Fruit fly (Drosophila melanogaster) whole organism, prepupa: ENCODE measurements around the gene sage.

Experiments used
- Blimp-1 ChIP-seq: fragments of 200-800 bp; sonication (Bioruptor generic); optimal IDR thresholded peaks from 3 replicates; lab custom pipeline; 2017; ENCODE audit warnings: missing biosample characterization, missing genetic modification characterization, mild to moderate bottlenecking, moderate library complexity, missing genetic modification reagents
- CG10631 ChIP-seq: fragments of 200-800 bp; sonication (Bioruptor generic); optimal IDR thresholded peaks from 2 replicates; lab custom pipeline; 2016; ENCODE audit warnings: missing biosample characterization, missing genetic modification characterization
- CG10669 ChIP-seq: fragments of 200-800 bp; sonication (Bioruptor generic); optimal IDR thresholded peaks from 3 replicates; lab custom pipeline; 2018; ENCODE audit warnings: missing biosample characterization, mild to moderate bottlenecking, missing genetic modification characterization, moderate library complexity
- CG11294 ChIP-seq: fragments of 200-800 bp; sonication (Bioruptor generic); IDR thresholded peaks from 2 replicates; pipeline ENCODE4 v1.3.6; 2022; ENCODE audit warnings: missing biosample characterization, missing genetic modification characterization
- CG11762 ChIP-seq: fragments of 200-800 bp; sonication (Bioruptor generic); optimal IDR thresholded peaks from 3 replicates; lab custom pipeline; 2016; ENCODE audit warnings: missing biosample characterization, missing genetic modification characterization; ENCODE audit not compliant: insufficient read depth
- CG6276 ChIP-seq: fragments of 200-800 bp; sonication (Bioruptor generic); optimal IDR thresholded peaks from 2 replicates; lab custom pipeline; 2017; ENCODE audit warnings: missing biosample characterization, mild to moderate bottlenecking, missing genetic modification characterization
- CG6792 ChIP-seq: fragments of 200-800 bp; sonication (Bioruptor generic); optimal IDR thresholded peaks from 3 replicates; lab custom pipeline; 2016; ENCODE audit warnings: missing biosample characterization, missing genetic modification characterization
- CG8119 ChIP-seq: fragments of 200-800 bp; sonication (Bioruptor generic); IDR thresholded peaks from 3 replicates; pipeline ENCODE4 v1.3.6; 2022; ENCODE audit warnings: missing biosample characterization, missing genetic modification characterization
- CG8319 ChIP-seq: fragments of 200-800 bp; sonication (Bioruptor generic); optimal IDR thresholded peaks from 3 replicates; lab custom pipeline; 2016; ENCODE audit warnings: missing biosample characterization, missing genetic modification characterization
- CG8632 ChIP-seq: fragments of 200-800 bp; sonication (Bioruptor generic); optimal IDR thresholded peaks from 3 replicates; lab custom pipeline; 2016; ENCODE audit warnings: missing biosample characterization, missing genetic modification characterization
- CG9139 ChIP-seq: fragments of 200-800 bp; sonication (Bioruptor generic); optimal IDR thresholded peaks from 3 replicates; lab custom pipeline; 2017; ENCODE audit warnings: missing biosample characterization, mild to moderate bottlenecking, missing genetic modification characterization
- Eip93F ChIP-seq: fragments of 200-800 bp; sonication (Bioruptor generic); optimal IDR thresholded peaks from 2 replicates; lab custom pipeline; 2016; ENCODE audit warnings: missing biosample characterization, mild to moderate bottlenecking, missing genetic modification characterization
- Ets21C ChIP-seq: fragments of 200-800 bp; sonication (Bioruptor generic); optimal IDR thresholded peaks from 3 replicates; lab custom pipeline; 2016; ENCODE audit warnings: missing biosample characterization, missing genetic modification characterization
- Ets96B ChIP-seq: fragments of 200-800 bp; optimal IDR thresholded peaks from 2 replicates; lab custom pipeline; 2019; ENCODE audit warnings: missing biosample characterization, mild to moderate bottlenecking, missing genetic modification characterization, moderate library complexity
- Lpt ChIP-seq: fragments of 200-800 bp; sonication (Bioruptor generic); optimal IDR thresholded peaks from 3 replicates; lab custom pipeline; 2016; ENCODE audit warnings: missing biosample characterization, missing genetic modification characterization
- Met ChIP-seq: fragments of 200-800 bp; sonication (Bioruptor generic); optimal IDR thresholded peaks from 3 replicates; lab custom pipeline; 2016; ENCODE audit warnings: missing biosample characterization, missing genetic modification characterization
- OdsH ChIP-seq: fragments of 200-800 bp; sonication (Bioruptor generic); optimal IDR thresholded peaks from 3 replicates; lab custom pipeline; 2016; ENCODE audit warnings: missing biosample characterization, missing genetic modification characterization
- Smox ChIP-seq: fragments of 200-800 bp; sonication (Bioruptor generic); optimal IDR thresholded peaks from 3 replicates; lab custom pipeline; 2016; ENCODE audit warnings: missing biosample characterization, missing genetic modification characterization
- Sox14 ChIP-seq: fragments of 200-800 bp; sonication (Bioruptor generic); optimal IDR thresholded peaks from 3 replicates; lab custom pipeline; 2016; ENCODE audit warnings: missing biosample characterization, missing genetic modification characterization
- Sox15 ChIP-seq: fragments of 200-800 bp; sonication (Bioruptor generic); optimal IDR thresholded peaks from 3 replicates; lab custom pipeline; 2016; ENCODE audit warnings: missing biosample characterization, missing genetic modification characterization
- cyc ChIP-seq: fragments of 200-800 bp; sonication (Bioruptor generic); optimal IDR thresholded peaks from 3 replicates; lab custom pipeline; 2016; ENCODE audit warnings: missing biosample characterization, missing genetic modification characterization
- dac ChIP-seq: fragments of 200-800 bp; sonication (Bioruptor generic); optimal IDR thresholded peaks from 2 replicates; lab custom pipeline; 2017; ENCODE audit warnings: missing biosample characterization, mild to moderate bottlenecking, missing genetic modification characterization
- dsx ChIP-seq: fragments of 200-800 bp; optimal IDR thresholded peaks from 3 replicates; lab custom pipeline; 2019; ENCODE audit warnings: missing biosample characterization, mild to moderate bottlenecking, missing genetic modification characterization, moderate library complexity; ENCODE audit not compliant: poor library complexity, severe bottlenecking
- eg ChIP-seq: fragments of 200-800 bp; sonication (Bioruptor generic); IDR thresholded peaks from 3 replicates; pipeline ENCODE4 v1.3.6; 2022; ENCODE audit warnings: missing biosample characterization, missing genetic modification characterization
- esn ChIP-seq: fragments of 200-800 bp; sonication (Bioruptor generic); optimal IDR thresholded peaks from 2 replicates; lab custom pipeline; 2016; ENCODE audit warnings: missing biosample characterization, mild to moderate bottlenecking, missing genetic modification characterization, moderate library complexity
- fd59A ChIP-seq: fragments of 200-800 bp; sonication (Bioruptor generic); optimal IDR thresholded peaks from 2 replicates; lab custom pipeline; 2017; ENCODE audit warnings: missing biosample characterization, mild to moderate bottlenecking, missing genetic modification characterization, missing genetic modification reagents
- fd85E ChIP-seq: fragments of 200-800 bp; sonication (Bioruptor generic); optimal IDR thresholded peaks from 3 replicates; lab custom pipeline; 2016; ENCODE audit warnings: missing biosample characterization, missing genetic modification characterization
- lz ChIP-seq: fragments of 200-800 bp; sonication (Bioruptor generic); optimal IDR thresholded peaks from 3 replicates; lab custom pipeline; 2016; ENCODE audit warnings: missing biosample characterization, missing genetic modification characterization
- salr ChIP-seq, 2 experiments: fragments of 200-800 bp; sonication (Bioruptor generic); optimal IDR thresholded peaks; 3 replicates each; lab custom pipeline; 2016 to 2018; ENCODE audit warnings: missing biosample characterization in 2 of 2, missing genetic modification characterization in 2 of 2, mild to moderate bottlenecking in 1 of 2
- spab ChIP-seq: fragments of 200-800 bp; sonication (Bioruptor generic); optimal IDR thresholded peaks from 2 replicates; lab custom pipeline; 2017; ENCODE audit warnings: missing biosample characterization, mild to moderate bottlenecking, missing genetic modification characterization, missing genetic modification reagents
- ss ChIP-seq, 2 experiments: fragments of 200-800 bp; sonication (Bioruptor generic); optimal IDR thresholded peaks; 2 replicates in 1 of 2; 3 replicates in 1 of 2; lab custom pipeline; 2017 to 2018; ENCODE audit warnings: mild to moderate bottlenecking in 2 of 2, missing biosample characterization in 2 of 2, missing genetic modification characterization in 2 of 2, moderate library complexity in 1 of 2
- svp ChIP-seq: fragments of 200-800 bp; sonication (Bioruptor generic); peaks from one replicate; lab custom pipeline; 2016; ENCODE audit warnings: missing biosample characterization, missing genetic modification characterization
- topi ChIP-seq: fragments of 200-800 bp; sonication (Bioruptor generic); optimal IDR thresholded peaks from 3 replicates; lab custom pipeline; 2016; ENCODE audit warnings: missing biosample characterization, missing genetic modification characterization
- vri ChIP-seq: fragments of 200-800 bp; sonication (Bioruptor generic); optimal IDR thresholded peaks from 3 replicates; lab custom pipeline; 2016; ENCODE audit warnings: missing biosample characterization, mild to moderate bottlenecking, missing genetic modification characterization

The sage gene

dm6 chr3R:9220064-9220864 lies 43.7 kb downstream of the sage start (continued):
- TF ChIP-seq topi (GFP tag; lab: Kevin White, UChicago) (peak; percentile 82), svp (GFP tag; lab: Kevin White, UChicago) (peak; percentile 88), CG11762 (GFP tag; lab: Kevin White, UChicago) (peak; percentile 14), OdsH (peak; percentile 56), Eip93F (GFP tag; lab: Kevin White, UChicago) (peak; percentile 32), CG10669 (peak; percentile 60), CG8119 (GFP tag; lab: Robert Waterston, UW) (peak; percentile 89), dac (GFP tag; lab: Kevin White, UChicago) (peak; percentile 34), Lpt (GFP tag; lab: Kevin White, UChicago) (peak; percentile 81), CG8632 (peak; percentile 71), ss (GFP tag; optimal IDR thresholded peaks at IDR 0.05; lab: Kevin White, UChicago) (peak; percentile 78 to 85), esn (GFP tag; lab: Kevin White, UChicago) (peak; percentile 79), spab (GFP tag; lab: Kevin White, UChicago) (peak; percentile 51), Ets96B (tag; lab: Kevin White, UChicago) (peak; percentile 59), vri (GFP tag; lab: Kevin White, UChicago) (no peak), Met (GFP tag; lab: Kevin White, UChicago) (peak; percentile 74), CG10631 (GFP tag; lab: Kevin White, UChicago) (peak; percentile 64), Ets21C (peak; percentile 72), CG11294 (GFP tag; lab: Robert Waterston, UW) (no peak; the same call in 1 of the 2 replicates)

DNA sequence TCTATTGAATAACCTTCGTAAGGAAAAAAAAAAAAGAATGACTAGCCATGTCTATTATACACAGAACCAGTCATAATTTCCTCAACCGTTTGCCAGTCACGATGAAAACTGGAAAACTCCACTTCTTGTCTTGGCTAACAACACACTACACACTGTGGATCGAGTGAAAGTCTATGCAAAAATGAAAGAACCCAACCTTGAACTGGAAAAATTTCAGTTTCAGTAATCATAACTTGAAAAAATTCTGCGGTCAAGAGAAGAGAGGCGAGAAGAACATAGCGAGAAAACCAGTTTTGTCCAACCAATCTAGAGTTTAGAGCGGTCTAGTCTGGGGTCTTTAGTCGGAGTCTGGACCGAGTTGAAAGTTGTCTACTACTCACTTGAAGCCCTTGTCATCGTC lies 46.3 kb downstream of the sage start:
- no peak for TF ChIP-seq dac (GFP tag; lab: Kevin White, UChicago)
- TF ChIP-seq Smox (GFP tag; lab: Kevin White, UChicago): no peak
- no peak for TF ChIP-seq CG9139 (GFP tag; lab: Kevin White, UChicago)
- no peak for TF ChIP-seq fd85E (GFP tag; lab: Kevin White, UChicago)
- no peak for TF ChIP-seq salr (GFP tag; optimal IDR thresholded peaks at IDR 0.05; lab: Kevin White, UChicago)
- no peak for TF ChIP-seq Eip93F (GFP tag; lab: Kevin White, UChicago)
- no peak for TF ChIP-seq cyc
- TF ChIP-seq lz (GFP tag; lab: Kevin White, UChicago): no peak
- no peak for TF ChIP-seq CG10631 (GFP tag; lab: Kevin White, UChicago)
- no peak for TF ChIP-seq dsx (GFP tag; lab: Kevin White, UChicago)
- TF ChIP-seq Sox15 (GFP tag; lab: Kevin White, UChicago): no peak
- no peak for TF ChIP-seq CG8119 (GFP tag; lab: Robert Waterston, UW)
- TF ChIP-seq eg (GFP tag; lab: Robert Waterston, UW): no peak
- TF ChIP-seq CG11294 (GFP tag; lab: Robert Waterston, UW): no peak
- no peak for TF ChIP-seq fd59A (GFP tag; lab: Kevin White, UChicago)
- no peak for TF ChIP-seq CG6792

- TF ChIP-seq CG6276 (GFP tag; lab: Kevin White, UChicago) (no peak), Blimp-1 (GFP tag; lab: Kevin White, UChicago) (peak; percentile 86)
Observed at dm6 chr3R:9215551-9215950, 48.4 kb downstream of the sage start.

- peak; percentile 61 for TF ChIP-seq Sox14 (GFP tag; lab: Kevin White, UChicago)
- no peak for TF ChIP-seq CG8319 (GFP tag; lab: Kevin White, UChicago)
Observed at dm6 chr3R:9214235-9214634, 49.7 kb downstream of the sage start.
